Worm (Caenorhabditis elegans): ENCODE measurements around the gene M05D6.8.

The M05D6.8 gene

DNA sequence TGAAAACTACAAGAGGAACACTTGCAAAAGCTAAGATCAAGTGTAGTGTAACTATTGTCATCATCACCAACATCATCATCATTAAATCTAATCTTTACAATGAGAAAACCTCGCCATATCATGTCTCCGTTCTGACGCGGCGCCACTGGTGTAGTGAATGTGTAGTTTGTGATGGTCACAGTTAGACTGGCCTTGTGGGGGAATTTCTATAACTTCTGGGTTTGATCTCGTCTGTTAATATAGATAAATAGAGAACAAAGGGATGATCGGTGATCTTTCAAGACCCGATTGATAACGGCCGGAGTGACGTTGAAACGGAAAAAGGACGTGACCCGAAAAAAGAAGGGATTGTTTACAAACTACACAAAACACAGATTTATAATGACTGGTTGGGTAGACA is 30.2 kb downstream of the M05D6.8 start:
- no peak for TF ChIP-seq ama-1 (optimal IDR thresholded peaks at IDR 0.05)
- no peak for TF ChIP-seq F13C5.2 (tag; optimal IDR thresholded peaks at IDR 0.05)
- no peak for TF ChIP-seq ets-7 (tag; optimal IDR thresholded peaks at IDR 0.05)
- no peak for TF ChIP-seq tra-4 (tag; optimal IDR thresholded peaks at IDR 0.05)
- TF ChIP-seq ceh-36 (tag; optimal IDR thresholded peaks at IDR 0.05) = no peak
- no peak for TF ChIP-seq B0310.2 (tag; optimal IDR thresholded peaks at IDR 0.05)
- TF ChIP-seq ceh-13 (GFP tag; optimal IDR thresholded peaks at IDR 0.05) = no peak
- no peak for TF ChIP-seq aly-1 (tag; optimal IDR thresholded peaks at IDR 0.05)
- no peak for TF ChIP-seq pes-1 (GFP tag; IDR thresholded peaks at IDR 0.05)
- TF ChIP-seq tbx-11 (GFP tag; IDR thresholded peaks at IDR 0.05) = no peak
- TF ChIP-seq hmg-4 (GFP tag; optimal IDR thresholded peaks at IDR 0.05) = no peak
- no peak for TF ChIP-seq scrt-1 (GFP tag; IDR thresholded peaks at IDR 0.05)
- TF ChIP-seq hmbx-1 (tag; optimal IDR thresholded peaks at IDR 0.05) = no peak
- no peak for TF ChIP-seq tbx-37 (GFP tag; conservative IDR thresholded peaks at IDR 0.05)
- no peak for TF ChIP-seq sea-1 (GFP tag; conservative IDR thresholded peaks at IDR 0.05)
- no peak for TF ChIP-seq flt-1 (GFP tag; IDR thresholded peaks at IDR 0.05)
- TF ChIP-seq hnd-1 (tag; optimal IDR thresholded peaks at IDR 0.05) = no peak

DNA sequence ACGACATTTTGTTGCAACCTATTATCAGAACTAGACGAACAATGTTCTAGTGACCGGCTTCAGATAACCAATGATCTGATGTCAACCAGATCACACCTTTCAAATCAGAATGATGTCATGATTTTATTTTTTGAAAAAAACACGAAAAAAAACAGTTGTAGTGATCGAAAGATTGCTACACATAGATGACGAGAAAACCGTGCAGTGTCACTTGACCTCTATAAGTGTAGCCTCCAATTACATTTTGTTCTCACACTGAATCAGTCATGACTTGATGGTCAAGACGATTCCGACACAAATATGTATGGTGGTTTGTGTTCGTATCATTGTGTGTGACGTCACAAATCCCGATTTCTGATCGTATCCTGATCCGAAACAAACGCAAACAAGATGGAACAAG is 30.9 kb downstream of the M05D6.8 start:
- no peak for TF ChIP-seq F13C5.2 (tag; optimal IDR thresholded peaks at IDR 0.05)
- no peak for TF ChIP-seq tra-4 (tag; optimal IDR thresholded peaks at IDR 0.05)
- no peak for TF ChIP-seq flt-1 (GFP tag; IDR thresholded peaks at IDR 0.05)
- TF ChIP-seq hmbx-1 (tag; optimal IDR thresholded peaks at IDR 0.05) = no peak
- no peak for TF ChIP-seq hmg-4 (GFP tag; optimal IDR thresholded peaks at IDR 0.05)
- TF ChIP-seq ceh-13 (GFP tag; optimal IDR thresholded peaks at IDR 0.05) = no peak
- no peak for TF ChIP-seq ceh-36 (tag; optimal IDR thresholded peaks at IDR 0.05)
- no peak for TF ChIP-seq sea-1 (GFP tag; conservative IDR thresholded peaks at IDR 0.05)
- no peak for TF ChIP-seq tbx-11 (GFP tag; IDR thresholded peaks at IDR 0.05)
- no peak for TF ChIP-seq B0310.2 (tag; optimal IDR thresholded peaks at IDR 0.05)
- no peak for TF ChIP-seq aly-1 (tag; optimal IDR thresholded peaks at IDR 0.05)
- no peak for TF ChIP-seq pes-1 (GFP tag; IDR thresholded peaks at IDR 0.05)
- TF ChIP-seq ets-7 (tag; optimal IDR thresholded peaks at IDR 0.05) = no peak
- no peak for TF ChIP-seq scrt-1 (GFP tag; IDR thresholded peaks at IDR 0.05)
- TF ChIP-seq hnd-1 (tag; optimal IDR thresholded peaks at IDR 0.05) = no peak
- no peak for TF ChIP-seq ama-1 (optimal IDR thresholded peaks at IDR 0.05)

DNA sequence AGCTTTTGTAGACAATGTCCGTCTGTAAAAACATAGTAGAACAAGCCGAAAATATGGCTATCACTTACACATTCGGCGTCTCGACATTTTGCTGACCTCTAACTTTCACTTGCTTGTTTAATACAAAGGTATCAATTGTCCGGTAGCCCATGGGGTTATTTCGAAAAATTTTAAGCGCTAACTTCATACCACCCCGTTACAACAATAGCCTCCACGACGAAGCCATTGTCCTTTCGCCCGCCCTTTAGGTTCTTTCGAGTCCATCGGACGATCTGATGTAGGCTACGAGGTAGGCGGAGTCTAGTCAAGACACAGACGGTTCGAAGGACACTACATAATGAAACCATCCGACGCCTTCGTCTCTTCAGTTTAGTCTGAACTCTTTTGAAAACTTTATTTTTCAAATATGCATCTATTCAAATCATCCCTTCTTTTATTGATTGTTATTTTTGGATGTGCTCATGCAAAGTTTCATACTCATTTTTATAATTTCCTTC is 32.2 kb downstream of the M05D6.8 start, which contains the start of gene lips-10:
Gene lips-10, plus strand, starts transcription at position 378 of the 497 bp plus-strand sequence.
- no peak for TF ChIP-seq pes-1 (GFP tag; IDR thresholded peaks at IDR 0.05)
- no peak for TF ChIP-seq tra-4 (tag; optimal IDR thresholded peaks at IDR 0.05)
- TF ChIP-seq tbx-37 (GFP tag; conservative IDR thresholded peaks at IDR 0.05) = no peak
- no peak for TF ChIP-seq flt-1 (GFP tag; IDR thresholded peaks at IDR 0.05)
- no peak for TF ChIP-seq sea-1 (GFP tag; conservative IDR thresholded peaks at IDR 0.05)
- no peak for TF ChIP-seq scrt-1 (GFP tag; IDR thresholded peaks at IDR 0.05)
- TF ChIP-seq tbx-11 (GFP tag; IDR thresholded peaks at IDR 0.05) = no peak
- no peak for TF ChIP-seq ama-1 (optimal IDR thresholded peaks at IDR 0.05)
- no peak for TF ChIP-seq hmbx-1 (tag; optimal IDR thresholded peaks at IDR 0.05)
- TF ChIP-seq ets-7 (tag; optimal IDR thresholded peaks at IDR 0.05) = no peak

DNA sequence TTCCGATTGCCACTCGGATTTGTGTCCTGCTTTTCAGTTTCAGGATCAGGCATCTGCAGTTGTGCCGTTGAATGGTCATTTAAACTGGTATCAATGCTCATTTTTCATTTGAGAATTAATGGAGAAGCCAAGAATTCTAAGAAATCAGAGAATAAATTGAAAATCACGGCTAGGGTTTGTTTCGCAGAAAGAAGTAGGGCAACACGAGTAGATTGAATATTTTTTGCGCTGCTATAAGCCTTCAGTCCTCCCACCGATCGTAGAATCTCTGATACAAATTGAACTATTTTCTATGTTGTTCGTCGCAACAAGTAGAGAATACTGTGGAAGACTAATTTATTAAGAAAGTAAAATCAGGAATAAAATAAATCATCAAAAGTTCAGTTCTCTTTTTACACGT is 34.0 kb downstream of the M05D6.8 start, which contains the start of gene acp-3:
Gene acp-3, minus strand, starts transcription at position 101 of the 400 bp plus-strand sequence.
- TF ChIP-seq pes-1 (GFP tag; IDR thresholded peaks at IDR 0.05) = no peak
- no peak for TF ChIP-seq sea-1 (GFP tag; conservative IDR thresholded peaks at IDR 0.05)
- TF ChIP-seq ets-7 (tag; optimal IDR thresholded peaks at IDR 0.05) = no peak
- no peak for TF ChIP-seq F13C5.2 (tag; optimal IDR thresholded peaks at IDR 0.05)
- TF ChIP-seq scrt-1 (GFP tag; IDR thresholded peaks at IDR 0.05) = no peak

DNA sequence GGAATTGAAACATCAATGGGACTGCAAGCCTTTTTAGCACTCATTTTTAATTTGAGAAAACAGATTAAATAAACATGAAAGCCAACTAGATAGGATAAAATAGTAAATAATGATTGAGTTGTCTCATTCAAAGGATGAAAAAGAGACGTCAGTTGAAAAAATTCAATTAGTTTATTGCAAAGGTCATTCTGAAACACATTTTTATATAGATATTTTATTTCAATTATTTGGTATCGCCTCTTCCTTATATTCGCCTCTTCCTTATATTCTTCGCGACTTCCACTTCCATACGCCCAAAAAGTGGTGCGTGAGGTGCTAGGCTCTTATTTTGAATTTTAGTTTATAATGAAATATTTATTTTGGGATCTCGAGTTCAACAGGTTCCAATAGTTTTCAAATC is 36.0 kb downstream of the M05D6.8 start, which contains the start of gene acp-4:
Gene acp-4, minus strand, starts transcription at position 101 of the 400 bp plus-strand sequence.
- no peak for TF ChIP-seq tbx-11 (GFP tag; IDR thresholded peaks at IDR 0.05)
- no peak for TF ChIP-seq flt-1 (GFP tag; IDR thresholded peaks at IDR 0.05)
- no peak for TF ChIP-seq ama-1 (optimal IDR thresholded peaks at IDR 0.05)
- TF ChIP-seq sea-1 (GFP tag; conservative IDR thresholded peaks at IDR 0.05) = no peak
- no peak for TF ChIP-seq aly-1 (tag; optimal IDR thresholded peaks at IDR 0.05)
- no peak for TF ChIP-seq scrt-1 (GFP tag; IDR thresholded peaks at IDR 0.05)

DNA sequence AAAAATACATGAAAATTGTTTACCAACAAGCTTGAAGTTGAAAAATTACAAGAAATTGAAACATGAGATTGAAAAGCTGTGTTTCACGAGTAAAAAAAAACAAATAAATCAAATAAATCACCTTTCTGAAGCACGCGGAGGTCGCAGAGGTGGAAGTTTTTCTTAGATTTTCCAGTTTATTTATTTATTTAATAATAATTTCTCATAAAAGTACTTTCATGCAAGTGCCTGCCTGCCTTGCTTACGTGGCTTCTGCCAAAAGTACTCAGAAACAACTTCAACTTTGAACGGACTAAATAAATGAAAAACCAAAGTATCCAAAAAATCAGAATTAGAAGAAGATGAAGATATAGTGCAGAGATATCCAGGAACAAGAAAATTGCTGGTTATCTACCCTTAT is 39.1 kb downstream of the M05D6.8 start, which contains the start of gene acp-2:
Gene acp-2, minus strand, starts transcription at position 101 of the 400 bp plus-strand sequence.
- TF ChIP-seq tbx-11 (GFP tag; IDR thresholded peaks at IDR 0.05) (no peak), scrt-1 (GFP tag; IDR thresholded peaks at IDR 0.05) (no peak), ets-7 (tag; optimal IDR thresholded peaks at IDR 0.05) (no peak), F13C5.2 (tag; optimal IDR thresholded peaks at IDR 0.05) (no peak), tra-4 (tag; optimal IDR thresholded peaks at IDR 0.05) (no peak), pes-1 (GFP tag; IDR thresholded peaks at IDR 0.05) (no peak), hnd-1 (tag; optimal IDR thresholded peaks at IDR 0.05) (no peak), ceh-13 (GFP tag; optimal IDR thresholded peaks at IDR 0.05) (no peak), hmbx-1 (tag; optimal IDR thresholded peaks at IDR 0.05) (no peak), ama-1 (optimal IDR thresholded peaks at IDR 0.05) (no peak), flt-1 (GFP tag; IDR thresholded peaks at IDR 0.05) (no peak), B0310.2 (tag; optimal IDR thresholded peaks at IDR 0.05) (no peak), sea-1 (GFP tag; conservative IDR thresholded peaks at IDR 0.05) (no peak), hmg-4 (GFP tag; optimal IDR thresholded peaks at IDR 0.05) (no peak), tbx-37 (GFP tag; conservative IDR thresholded peaks at IDR 0.05) (no peak), ceh-36 (tag; optimal IDR thresholded peaks at IDR 0.05) (no peak), aly-1 (tag; optimal IDR thresholded peaks at IDR 0.05) (no peak)

DNA sequence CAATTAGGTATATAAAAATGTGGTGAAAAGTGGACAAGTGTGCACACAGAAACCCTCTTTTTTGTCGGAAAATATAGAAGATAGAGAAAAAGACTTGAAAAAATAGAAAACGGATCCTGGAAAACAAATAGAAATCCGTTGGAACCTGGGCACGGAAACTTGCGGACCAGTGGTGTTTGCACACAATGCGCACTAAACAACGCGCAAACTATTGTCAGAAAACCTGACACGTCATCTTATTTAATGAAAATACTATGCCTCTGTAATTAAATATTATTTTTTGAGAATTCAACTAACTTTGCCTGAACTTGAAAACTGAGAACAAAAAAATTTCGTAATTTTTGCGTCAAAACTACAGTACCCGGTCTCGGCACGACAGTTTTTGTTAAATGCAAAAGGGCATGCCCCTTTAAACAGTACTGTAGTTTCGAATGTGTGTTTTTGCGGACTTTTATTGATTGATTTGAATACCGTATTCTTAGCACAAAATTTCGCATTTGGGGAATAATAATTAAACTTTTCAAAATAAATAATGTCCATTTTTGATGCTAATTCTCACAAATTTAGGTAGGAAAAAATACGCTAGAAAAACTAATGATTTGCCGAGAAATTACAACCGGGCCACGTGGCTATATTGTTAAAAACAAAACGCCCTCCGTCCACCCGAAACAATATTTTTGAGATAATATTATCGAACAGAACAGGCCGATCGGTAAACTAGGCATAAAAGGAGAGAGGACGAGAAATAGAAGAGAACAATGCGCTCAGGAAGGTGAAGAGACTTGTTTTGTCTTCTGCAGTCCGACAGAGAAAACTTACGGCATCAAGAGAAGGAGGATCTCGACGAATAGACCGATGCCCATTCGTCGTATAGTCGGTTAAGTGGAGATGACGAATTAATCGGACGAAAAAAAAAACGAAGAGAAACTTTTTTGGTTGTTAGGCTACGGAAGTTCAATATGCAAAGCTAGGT is 41.8 kb downstream of the M05D6.8 start:
- no peak for TF ChIP-seq ceh-36 (tag; optimal IDR thresholded peaks at IDR 0.05)
- TF ChIP-seq scrt-1 (GFP tag; IDR thresholded peaks at IDR 0.05) = no peak
- no peak for TF ChIP-seq flt-1 (GFP tag; IDR thresholded peaks at IDR 0.05)
- no peak for TF ChIP-seq tbx-37 (GFP tag; conservative IDR thresholded peaks at IDR 0.05)
- no peak for TF ChIP-seq hmbx-1 (tag; optimal IDR thresholded peaks at IDR 0.05)
- no peak for TF ChIP-seq hmg-4 (GFP tag; optimal IDR thresholded peaks at IDR 0.05)
- no peak for TF ChIP-seq sea-1 (GFP tag; conservative IDR thresholded peaks at IDR 0.05)
- no peak for TF ChIP-seq pes-1 (GFP tag; IDR thresholded peaks at IDR 0.05)
- no peak for TF ChIP-seq tra-4 (tag; optimal IDR thresholded peaks at IDR 0.05)
- no peak for TF ChIP-seq B0310.2 (tag; optimal IDR thresholded peaks at IDR 0.05)
- TF ChIP-seq F13C5.2 (tag; optimal IDR thresholded peaks at IDR 0.05) = no peak
- TF ChIP-seq ama-1 (optimal IDR thresholded peaks at IDR 0.05) = no peak
- no peak for TF ChIP-seq hnd-1 (tag; optimal IDR thresholded peaks at IDR 0.05)
- TF ChIP-seq ets-7 (tag; optimal IDR thresholded peaks at IDR 0.05) = no peak
- TF ChIP-seq aly-1 (tag; optimal IDR thresholded peaks at IDR 0.05) = no peak
- no peak for TF ChIP-seq tbx-11 (GFP tag; IDR thresholded peaks at IDR 0.05)
- TF ChIP-seq ceh-13 (GFP tag; optimal IDR thresholded peaks at IDR 0.05) = no peak

Data from whole organism, early embryonic.